Worm (Caenorhabditis elegans): ENCODE data around the gene T21D12.7.

DNA sequence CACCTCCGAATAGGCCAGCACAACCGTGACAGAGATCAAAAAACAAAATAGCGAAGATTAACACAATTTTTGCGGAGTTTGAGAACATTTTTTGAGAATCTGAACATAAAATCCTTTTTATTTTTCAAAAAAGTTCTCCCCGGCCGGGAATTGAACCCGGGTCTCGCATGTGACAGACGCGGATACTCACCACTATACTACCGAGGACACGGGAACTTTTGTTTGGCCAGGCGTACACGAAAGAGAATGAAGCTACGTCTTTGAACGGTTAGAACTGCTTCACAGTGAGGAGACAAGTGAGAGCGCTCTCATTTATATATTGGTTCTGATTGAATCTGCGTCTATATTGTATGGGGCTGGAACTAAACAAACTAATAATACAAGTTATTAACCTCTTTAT, 31.2 kb upstream of the T21D12.7 start, which contains the start of gene grl-26:
- TF ChIP-seq nhr-237 (tag; optimal IDR thresholded peaks at IDR 0.05): no peak
- no peak for TF ChIP-seq skn-1 (tag; optimal IDR thresholded peaks at IDR 0.05)
- TF ChIP-seq unc-62 (GFP tag; optimal IDR thresholded peaks at IDR 0.05): no peak
- TF ChIP-seq zag-1 (tag; optimal IDR thresholded peaks at IDR 0.05): no peak
- TF ChIP-seq nhr-28 (tag; optimal IDR thresholded peaks at IDR 0.05): no peak
- no peak for TF ChIP-seq egl-27 (tag; optimal IDR thresholded peaks at IDR 0.05)
- no peak for TF ChIP-seq unc-30 (tag; optimal IDR thresholded peaks at IDR 0.05)
- no peak for TF ChIP-seq jun-1 (tag; optimal IDR thresholded peaks at IDR 0.05)
- no peak for TF ChIP-seq lin-14 (GFP tag; optimal IDR thresholded peaks at IDR 0.05)
- no peak for TF ChIP-seq lin-39 (tag; optimal IDR thresholded peaks at IDR 0.05)
- TF ChIP-seq nhr-11 (tag; optimal IDR thresholded peaks at IDR 0.05): no peak
- no peak for TF ChIP-seq snpc-4 (tag; optimal IDR thresholded peaks at IDR 0.05)
- no peak for TF ChIP-seq aly-2 (tag; optimal IDR thresholded peaks at IDR 0.05)
- peak; percentile 22 for TF ChIP-seq lin-13 (GFP tag; optimal IDR thresholded peaks at IDR 0.05)

Data from whole organism, L1 larva.